Fruit fly (Drosophila melanogaster) whole organism, embryonic: ENCODE results near the gene CG9288.

Source experiments
- B-H2 ChIP-seq: fragments of 200-800 bp; sonication (Bioruptor generic); optimal IDR thresholded peaks from 2 replicates; lab custom pipeline; 2018; ENCODE audit warnings: missing biosample characterization, mild to moderate bottlenecking, missing genetic modification characterization
- CG10565 ChIP-seq: fragments of 200-800 bp; sonication (Bioruptor generic); optimal IDR thresholded peaks from 3 replicates; lab custom pipeline; 2016; ENCODE audit warnings: missing biosample characterization, mild to moderate bottlenecking, missing genetic modification characterization
- CG10979 ChIP-seq: fragments of 200-800 bp; sonication (Bioruptor generic); optimal IDR thresholded peaks from 2 replicates; lab custom pipeline; 2018; ENCODE audit warnings: missing biosample characterization, mild to moderate bottlenecking, missing genetic modification characterization, moderate library complexity
- CG11247 ChIP-seq: fragments of 200-800 bp; sonication (Bioruptor generic); IDR thresholded peaks from 2 replicates; pipeline ENCODE4 v1.3.6; 2022; ENCODE audit warnings: missing biosample characterization, missing genetic modification characterization
- CG11398 ChIP-seq: fragments of 200-800 bp; sonication (Bioruptor generic); optimal IDR thresholded peaks from 2 replicates; lab custom pipeline; 2016; ENCODE audit warnings: missing biosample characterization, missing genetic modification characterization
- CG12236 ChIP-seq: fragments of 200-800 bp; sonication (Bioruptor generic); optimal IDR thresholded peaks from 2 replicates; lab custom pipeline; 2016; ENCODE audit warnings: missing biosample characterization, missing genetic modification characterization
- CG12744 ChIP-seq: fragments of 200-800 bp; sonication (Bioruptor generic); optimal IDR thresholded peaks from 2 replicates; lab custom pipeline; 2016; ENCODE audit warnings: missing biosample characterization, missing genetic modification characterization
- CG17186 ChIP-seq: fragments of 200-800 bp; sonication (Bioruptor generic); optimal IDR thresholded peaks from 3 replicates; lab custom pipeline; 2017; ENCODE audit warnings: missing biosample characterization, missing genetic modification reagents, missing genetic modification characterization
- CG18599 ChIP-seq: fragments of 200-800 bp; sonication (Bioruptor generic); optimal IDR thresholded peaks from 3 replicates; lab custom pipeline; 2017; ENCODE audit warnings: missing biosample characterization, missing genetic modification characterization, mild to moderate bottlenecking, moderate library complexity, missing genetic modification reagents
- CG2129 ChIP-seq: fragments of 200-800 bp; sonication (Bioruptor generic); IDR thresholded peaks from 2 replicates; pipeline ENCODE4 v1.3.6; 2022; ENCODE audit warnings: missing biosample characterization, missing genetic modification characterization; ENCODE audit not compliant: partially characterized antibody
- CG2678 ChIP-seq: fragments of 200-800 bp; sonication (Bioruptor generic); optimal IDR thresholded peaks from 3 replicates; lab custom pipeline; 2019; ENCODE audit warnings: missing biosample characterization, mild to moderate bottlenecking, missing genetic modification characterization, moderate library complexity
- CG31224 ChIP-seq: fragments of 200-800 bp; sonication (Bioruptor generic); IDR thresholded peaks from 2 replicates; pipeline ENCODE4 v1.3.6; 2022; ENCODE audit warnings: missing biosample characterization, missing genetic modification characterization
- CG3163 ChIP-seq: fragments of 200-800 bp; sonication (Bioruptor generic); optimal IDR thresholded peaks from 3 replicates; lab custom pipeline; 2016; ENCODE audit warnings: missing biosample characterization, missing genetic modification characterization
- CG33557 ChIP-seq: fragments of 200-800 bp; sonication (Bioruptor generic); optimal IDR thresholded peaks from 2 replicates; lab custom pipeline; 2019; ENCODE audit warnings: missing biosample characterization, mild to moderate bottlenecking, missing genetic modification characterization, moderate library complexity
- CG6765 ChIP-seq: fragments of 200-800 bp; sonication (Bioruptor generic); optimal IDR thresholded peaks from 3 replicates; lab custom pipeline; 2017; ENCODE audit warnings: missing biosample characterization, mild to moderate bottlenecking, missing genetic modification characterization
- CG7839 ChIP-seq: fragments of 200-800 bp; sonication (Bioruptor generic); optimal IDR thresholded peaks from 3 replicates; lab custom pipeline; 2018; ENCODE audit warnings: missing biosample characterization, mild to moderate bottlenecking, missing genetic modification characterization, moderate library complexity
- CG8290 ChIP-seq, 3 experiments: fragments of 200-800 bp; sonication (Bioruptor generic); optimal IDR thresholded peaks; 2 replicates each; lab custom pipeline; 2016 to 2019; ENCODE audit warnings: missing biosample characterization in 3 of 3, missing genetic modification characterization in 3 of 3, mild to moderate bottlenecking in 2 of 3, moderate library complexity in 1 of 3
- CG9797 ChIP-seq: fragments of 200-800 bp; sonication (Bioruptor generic); optimal IDR thresholded peaks from 3 replicates; lab custom pipeline; 2018; ENCODE audit warnings: missing biosample characterization, mild to moderate bottlenecking, missing genetic modification characterization
- CG9876 ChIP-seq: fragments of 200-800 bp; sonication (Bioruptor generic); optimal IDR thresholded peaks from 2 replicates; lab custom pipeline; 2016; ENCODE audit warnings: missing biosample characterization, missing genetic modification characterization
- CTCF ChIP-seq: fragments of 200-800 bp; sonication (Bioruptor generic); optimal IDR thresholded peaks from 2 replicates; lab custom pipeline; 2017; ENCODE audit warnings: missing biosample characterization, mild to moderate bottlenecking, missing genetic modification characterization, moderate library complexity
- CoRest ChIP-seq: fragments of 200-800 bp; sonication (Bioruptor generic); optimal IDR thresholded peaks from 3 replicates; lab custom pipeline; 2018; ENCODE audit warnings: missing biosample characterization, mild to moderate bottlenecking, missing genetic modification characterization, moderate library complexity
- Fer3 ChIP-seq: fragments of 200-800 bp; sonication (Bioruptor generic); optimal IDR thresholded peaks from 2 replicates; lab custom pipeline; 2018; ENCODE audit warnings: missing biosample characterization, mild to moderate bottlenecking, missing genetic modification characterization, moderate library complexity
- H2.0 ChIP-seq: fragments of 200-800 bp; sonication (Bioruptor generic); IDR thresholded peaks from 2 replicates; pipeline ENCODE4 v1.3.6; 2022; ENCODE audit warnings: missing biosample characterization, missing genetic modification characterization
- HLHmδ ChIP-seq: fragments of 200-800 bp; sonication (Bioruptor generic); optimal IDR thresholded peaks from 2 replicates; lab custom pipeline; 2018; ENCODE audit warnings: missing biosample characterization, mild to moderate bottlenecking, missing genetic modification characterization, moderate library complexity
- HmgZ ChIP-seq: fragments of 200-800 bp; sonication (Bioruptor generic); optimal IDR thresholded peaks from 2 replicates; lab custom pipeline; 2018; ENCODE audit warnings: missing biosample characterization, mild to moderate bottlenecking, missing genetic modification characterization
- Lim3 ChIP-seq: fragments of 200-800 bp; sonication (Bioruptor generic); IDR thresholded peaks from 2 replicates; pipeline ENCODE4 v1.3.6; 2022; ENCODE audit warnings: missing biosample characterization, missing genetic modification characterization
- Myb ChIP-seq: fragments of 200-800 bp; sonication (Bioruptor generic); optimal IDR thresholded peaks from 2 replicates; lab custom pipeline; 2016; ENCODE audit warnings: missing biosample characterization, missing genetic modification characterization
- Nf-YC ChIP-seq: fragments of 200-800 bp; optimal IDR thresholded peaks from 3 replicates; lab custom pipeline; 2019; ENCODE audit warnings: missing biosample characterization, mild to moderate bottlenecking, missing genetic modification characterization, moderate library complexity
- Opbp ChIP-seq: fragments of 200-800 bp; sonication (Bioruptor generic); IDR thresholded peaks from 3 replicates; pipeline ENCODE4 v1.3.6; 2022; ENCODE audit warnings: missing biosample characterization, missing genetic modification characterization; ENCODE audit not compliant: partially characterized antibody
- Pdp1 ChIP-seq, 2 experiments: fragments of 200-800 bp; sonication (Bioruptor generic); optimal IDR thresholded peaks; 3 replicates each; lab custom pipeline; 2016; ENCODE audit warnings: missing biosample characterization in 2 of 2, missing genetic modification characterization in 2 of 2, mild to moderate bottlenecking in 1 of 2, moderate library complexity in 1 of 2
- Ptx1 ChIP-seq: fragments of 200-800 bp; sonication (Bioruptor generic); IDR thresholded peaks from 2 replicates; pipeline ENCODE4 v1.3.6; 2022; ENCODE audit warnings: missing biosample characterization, missing genetic modification characterization
- Stat92E ChIP-seq, 3 experiments: fragments of >200 bp in 2 of 3; fragments of 200-800 bp in 1 of 3; sonication (Bioruptor generic) in 1 of 3; optimal IDR thresholded peaks; 2 replicates each; lab custom pipeline; 2017 to 2019; ENCODE audit warnings: missing biosample characterization in 3 of 3, missing genetic modification characterization in 3 of 3, mild to moderate bottlenecking in 1 of 3, moderate library complexity in 1 of 3
- Vsx1 ChIP-seq: fragments of 200-800 bp; sonication (Bioruptor generic); optimal IDR thresholded peaks from 2 replicates; lab custom pipeline; 2017; ENCODE audit warnings: missing biosample characterization, mild to moderate bottlenecking, missing genetic modification characterization, missing genetic modification reagents
- bab2 ChIP-seq: fragments of 200-800 bp; sonication (Bioruptor generic); optimal IDR thresholded peaks from 2 replicates; lab custom pipeline; 2016; ENCODE audit warnings: missing biosample characterization, missing genetic modification characterization
- chif ChIP-seq, 2 experiments: fragments of 200-800 bp; sonication (Bioruptor generic); optimal IDR thresholded peaks; 3 replicates each; lab custom pipeline; 2016; ENCODE audit warnings: missing biosample characterization in 2 of 2, missing genetic modification characterization in 2 of 2
- ci ChIP-seq: fragments of 200-800 bp; sonication (Bioruptor generic); IDR thresholded peaks from 3 replicates; pipeline ENCODE4 v1.3.6; 2022; ENCODE audit warnings: missing biosample characterization, missing genetic modification characterization
- crol ChIP-seq: fragments of 200-800 bp; sonication (Bioruptor generic); IDR thresholded peaks from 2 replicates; pipeline ENCODE4 v1.3.6; 2022; ENCODE audit warnings: missing biosample characterization, missing genetic modification characterization
- crp ChIP-seq, 2 experiments: fragments of 200-800 bp; sonication (Bioruptor generic); optimal IDR thresholded peaks; 2 replicates in 1 of 2; 3 replicates in 1 of 2; lab custom pipeline; 2017; ENCODE audit warnings: missing biosample characterization in 2 of 2, missing genetic modification characterization in 2 of 2, mild to moderate bottlenecking in 1 of 2, moderate library complexity in 1 of 2
- da ChIP-seq: fragments of 200-800 bp; sonication (Bioruptor generic); optimal IDR thresholded peaks from 2 replicates; lab custom pipeline; 2016; ENCODE audit warnings: missing biosample characterization, missing genetic modification characterization
- grn ChIP-seq: fragments of 200-800 bp; sonication (Bioruptor generic); optimal IDR thresholded peaks from 3 replicates; lab custom pipeline; 2017; ENCODE audit warnings: missing biosample characterization, missing genetic modification characterization
- her ChIP-seq: fragments of 200-800 bp; sonication (Bioruptor generic); optimal IDR thresholded peaks from 2 replicates; lab custom pipeline; 2016; ENCODE audit warnings: missing biosample characterization, missing genetic modification characterization
- hth ChIP-seq: fragments of >200 bp; optimal IDR thresholded peaks from 2 replicates; lab custom pipeline; 2017; ENCODE audit warnings: inconsistent platforms
- jigr1 ChIP-seq: fragments of 200-800 bp; sonication (Bioruptor generic); IDR thresholded peaks from 3 replicates; pipeline ENCODE4 v1.3.6; 2022; ENCODE audit warnings: missing biosample characterization, missing genetic modification characterization
- jumu ChIP-seq: fragments of 200-800 bp; sonication (Bioruptor generic); optimal IDR thresholded peaks from 3 replicates; lab custom pipeline; 2016; ENCODE audit warnings: missing biosample characterization, missing genetic modification characterization
- kay ChIP-seq: fragments of 200-800 bp; sonication (Bioruptor generic); optimal IDR thresholded peaks from 2 replicates; lab custom pipeline; 2016; ENCODE audit warnings: missing biosample characterization, missing genetic modification characterization
- nom ChIP-seq: fragments of 200-800 bp; sonication (Bioruptor generic); optimal IDR thresholded peaks from 2 replicates; lab custom pipeline; 2017; ENCODE audit warnings: missing biosample characterization, missing genetic modification characterization, mild to moderate bottlenecking, moderate library complexity, missing genetic modification reagents
- oc ChIP-seq: fragments of 200-800 bp; sonication (Bioruptor generic); optimal IDR thresholded peaks from 2 replicates; lab custom pipeline; 2018; ENCODE audit warnings: missing biosample characterization, mild to moderate bottlenecking, missing genetic modification characterization, moderate library complexity
- tup ChIP-seq: fragments of 200-800 bp; sonication (Bioruptor generic); optimal IDR thresholded peaks from 2 replicates; lab custom pipeline; 2016; ENCODE audit warnings: missing biosample characterization, mild to moderate bottlenecking, missing genetic modification characterization, moderate library complexity
- zfh1 ChIP-seq: fragments of 200-800 bp; sonication (Bioruptor generic); IDR thresholded peaks from 3 replicates; pipeline ENCODE4 v1.3.6; 2022; ENCODE audit warnings: missing biosample characterization, missing genetic modification characterization

The CG9288 gene

DNA sequence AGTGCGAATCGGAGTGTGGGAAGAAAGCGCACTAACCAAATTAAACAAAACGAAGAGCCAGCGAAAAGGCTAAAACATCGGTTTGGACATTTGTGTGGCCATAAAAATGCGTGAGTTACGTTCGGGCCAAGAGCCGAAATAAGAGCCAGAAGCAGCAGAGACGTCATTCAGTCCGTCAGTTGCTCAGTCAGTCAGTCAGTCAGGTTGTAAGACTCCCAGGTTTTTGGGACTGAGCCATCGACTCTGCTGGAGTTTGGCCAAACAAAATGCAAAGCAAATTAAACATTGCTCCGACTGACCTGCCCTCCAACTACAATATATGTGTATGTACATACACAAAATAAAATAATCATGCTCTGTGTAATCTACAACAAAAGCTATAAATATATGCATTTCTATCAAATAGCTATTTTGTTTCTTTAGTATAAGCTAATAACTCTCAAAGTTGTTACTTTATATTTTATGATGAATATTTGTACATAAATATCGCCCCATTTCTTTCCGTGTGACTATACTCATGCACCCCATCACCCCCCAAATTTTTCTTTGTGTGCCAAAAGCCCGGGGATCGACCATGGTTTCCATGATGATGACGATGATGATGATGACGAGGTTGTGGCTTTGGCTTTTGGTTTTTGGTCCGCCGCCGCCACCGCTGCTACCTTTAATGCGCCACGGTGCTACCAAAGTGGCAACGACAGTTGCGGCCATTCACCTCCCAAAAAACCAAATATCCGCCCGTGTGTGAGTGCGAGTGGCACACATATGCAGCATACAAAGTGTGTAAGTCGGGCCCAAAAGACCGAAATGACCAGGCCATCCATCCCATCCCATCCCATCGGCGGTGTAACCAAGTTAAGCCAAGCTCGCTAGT, 13.9 kb downstream of the CG9288 start (continued):
- TF ChIP-seq CG9876 (GFP tag; lab: Kevin White, UChicago): no peak
- peak; percentile 57 for TF ChIP-seq CG2678 (tag; lab: Kevin White, UChicago)
- no peak for TF ChIP-seq CG9797 (GFP tag; lab: Kevin White, UChicago)
- TF ChIP-seq CG33557: no peak
- peak; percentile 36 for TF ChIP-seq HLHmδ (GFP tag; lab: Kevin White, UChicago)
- no peak for TF ChIP-seq CG11247 (GFP tag; lab: Robert Waterston, UW)
- TF ChIP-seq Lim3 (GFP tag; lab: Robert Waterston, UW): no peak
- no peak for TF ChIP-seq Nf-YC (tag; lab: Kevin White, UChicago)
- 0 out of 3 replicates have a peak, but pooled peaks have one; percentile 38 for TF ChIP-seq zfh1 (GFP tag; lab: Robert Waterston, UW)
- no peak for TF ChIP-seq crp (GFP tag; optimal IDR thresholded peaks at IDR 0.05; lab: Kevin White, UChicago)
- TF ChIP-seq ci: no peak
- TF ChIP-seq her (GFP tag; lab: Kevin White, UChicago): no peak
- no peak for TF ChIP-seq Vsx1 (GFP tag; lab: Kevin White, UChicago)
- no peak for TF ChIP-seq CG12744
- no peak for TF ChIP-seq CG10565
- peak; percentile 39; the same call in 1 of the 2 replicates for TF ChIP-seq H2.0
- no peak for TF ChIP-seq tup (GFP tag; lab: Kevin White, UChicago)
- no peak for TF ChIP-seq CG6765
- TF ChIP-seq CG31224 (GFP tag; lab: Robert Waterston, UW): no peak
- TF ChIP-seq jumu (GFP tag; lab: Kevin White, UChicago): peak; percentile 15
- TF ChIP-seq Ptx1 (GFP tag; lab: Robert Waterston, UW): peak; percentile 19; the same call in 1 of the 2 replicates
- TF ChIP-seq nom (GFP tag; lab: Kevin White, UChicago): no peak
- no peak for TF ChIP-seq jigr1 (GFP tag; lab: Robert Waterston, UW)
- TF ChIP-seq Fer3: no peak
- peak; percentile 6; the same call in 1 of the 2 replicates for TF ChIP-seq crol (GFP tag; lab: Robert Waterston, UW)
- TF ChIP-seq CG12236 (GFP tag; lab: Kevin White, UChicago): no peak
- no peak for TF ChIP-seq CTCF (GFP tag; lab: Kevin White, UChicago)
- TF ChIP-seq CG17186: no peak
- peak in 1 of 2 experiments; percentile 22 for TF ChIP-seq chif (GFP tag; optimal IDR thresholded peaks at IDR 0.05; lab: Kevin White, UChicago)
- no peak for TF ChIP-seq CG8290 (GFP tag; optimal IDR thresholded peaks at IDR 0.05; lab: Kevin White, UChicago)
- no peak for TF ChIP-seq CG8290 (tag; optimal IDR thresholded peaks at IDR 0.05; lab: Kevin White, UChicago)
- no peak for TF ChIP-seq Opbp
- no peak for TF ChIP-seq Pdp1 (GFP tag; optimal IDR thresholded peaks at IDR 0.05; lab: Kevin White, UChicago)
- no peak for TF ChIP-seq bab2 (GFP tag; lab: Kevin White, UChicago)
- TF ChIP-seq CG11398 (GFP tag; lab: Kevin White, UChicago): no peak
- TF ChIP-seq CG2129 (GFP tag; lab: Robert Waterston, UW): no peak
- TF ChIP-seq CG3163: no peak
- TF ChIP-seq B-H2 (GFP tag; lab: Kevin White, UChicago): no peak
- peak; percentile 13 for TF ChIP-seq CoRest
- no peak for TF ChIP-seq hth (lab: Kevin White, UChicago)
- peak; percentile 51 for TF ChIP-seq CG7839 (tag; lab: Kevin White, UChicago)
- TF ChIP-seq da (GFP tag; lab: Kevin White, UChicago): no peak
- no peak for TF ChIP-seq Stat92E (GFP tag; optimal IDR thresholded peaks at IDR 0.05; lab: Kevin White, UChicago)
- TF ChIP-seq HmgZ (tag; lab: Kevin White, UChicago): no peak
- TF ChIP-seq oc (tag; lab: Kevin White, UChicago): peak; percentile 35
- no peak for TF ChIP-seq Myb (GFP tag; lab: Kevin White, UChicago)
- TF ChIP-seq kay: no peak
- TF ChIP-seq grn (GFP tag; lab: Kevin White, UChicago): no peak
- peak; percentile 55 for TF ChIP-seq CG10979 (tag; lab: Kevin White, UChicago)
- no peak for TF ChIP-seq CG18599 (GFP tag; lab: Kevin White, UChicago)
